Fruit fly (Drosophila melanogaster): Measurements from ENCODE around the gene CG14314.

The CG14314 gene

DNA sequence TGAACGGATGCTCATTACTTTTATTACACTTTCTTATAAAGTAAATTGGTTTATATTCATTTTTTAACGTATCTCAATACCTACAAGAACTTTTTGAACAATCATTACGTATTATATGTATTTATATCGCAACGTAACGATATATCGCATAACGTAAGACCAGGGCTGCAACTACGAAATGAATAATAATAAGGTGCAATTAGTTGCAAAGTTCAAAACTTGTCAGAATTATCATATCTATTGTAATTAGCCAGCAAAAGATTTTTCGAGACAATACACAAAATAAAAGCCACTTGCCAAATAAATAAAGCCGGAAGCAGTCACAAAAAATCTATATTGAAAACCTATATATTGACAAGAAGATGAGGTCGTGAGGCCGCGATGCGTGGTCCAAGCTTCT is 642 bp upstream of the CG14314 start (continued):
- TF ChIP-seq eyg (GFP tag; optimal IDR thresholded peaks at IDR 0.05), result peak; percentile 15
- no peak for TF ChIP-seq cad (GFP tag; optimal IDR thresholded peaks at IDR 0.05)
- TF ChIP-seq Neu2 (GFP tag; optimal IDR thresholded peaks at IDR 0.05; ENCODE audit: borderline replicate concordance), result no peak
- no peak for TF ChIP-seq CG14050 (GFP tag; IDR thresholded peaks at IDR 0.05)
- no peak for TF ChIP-seq Dad (GFP tag; optimal IDR thresholded peaks at IDR 0.05)
- no peak for TF ChIP-seq ash1 (GFP tag; optimal IDR thresholded peaks at IDR 0.05)
- no peak for TF ChIP-seq CG2678 (tag; optimal IDR thresholded peaks at IDR 0.05)
- no peak for TF ChIP-seq tup (GFP tag; optimal IDR thresholded peaks at IDR 0.05)
- no peak for TF ChIP-seq CG10147 (GFP tag; optimal IDR thresholded peaks at IDR 0.05)
- TF ChIP-seq CG14667 (GFP tag; IDR thresholded peaks at IDR 0.05), result no peak
- TF ChIP-seq Mad (GFP tag; optimal IDR thresholded peaks at IDR 0.05), result peak; percentile 3
- no peak for TF ChIP-seq sug (tag; optimal IDR thresholded peaks at IDR 0.05)
- no peak for TF ChIP-seq Sin3A (optimal IDR thresholded peaks at IDR 0.05)
- TF ChIP-seq CG9437 (GFP tag; optimal IDR thresholded peaks at IDR 0.05), result peak; percentile 100
- TF ChIP-seq CG6272 (GFP tag; IDR thresholded peaks at IDR 0.05), result no peak
- TF ChIP-seq CG18599 (GFP tag; optimal IDR thresholded peaks at IDR 0.05), result peak; percentile 7
- no peak for TF ChIP-seq dysf (GFP tag; IDR thresholded peaks at IDR 0.05)
- TF ChIP-seq pnt (GFP tag; optimal IDR thresholded peaks at IDR 0.05), result no peak
- no peak for TF ChIP-seq Deaf1 (tag; optimal IDR thresholded peaks at IDR 0.05)
- peak; percentile 25 for TF ChIP-seq CG33213 (GFP tag; optimal IDR thresholded peaks at IDR 0.05)
- no peak for TF ChIP-seq emc (GFP tag; optimal IDR thresholded peaks at IDR 0.05)
- TF ChIP-seq Hmr (GFP tag; optimal IDR thresholded peaks at IDR 0.05), result peak; percentile 43
- peak; percentile 57 for TF ChIP-seq zfh2 (GFP tag; optimal IDR thresholded peaks at IDR 0.05)
- TF ChIP-seq Rx (GFP tag; IDR thresholded peaks at IDR 0.05), result no peak
- TF ChIP-seq ci (GFP tag; IDR thresholded peaks at IDR 0.05), result no peak
- peak; percentile 2 for TF ChIP-seq CG1792 (GFP tag; optimal IDR thresholded peaks at IDR 0.05)
- peak; percentile 51; the same call in 2 of the 3 replicates for TF ChIP-seq HLH4C (GFP tag; IDR thresholded peaks at IDR 0.05; ENCODE audit: partially characterized antibody)
- TF ChIP-seq CG17829 (tag; optimal IDR thresholded peaks at IDR 0.05), result no peak
- TF ChIP-seq CG34224 (GFP tag; IDR thresholded peaks at IDR 0.05; ENCODE audit: partially characterized antibody), result peak; percentile 78
- no peak for TF ChIP-seq CG4404 (GFP tag; IDR thresholded peaks at IDR 0.05)
- TF ChIP-seq chinmo (GFP tag; IDR thresholded peaks at IDR 0.05; ENCODE audit: partially characterized antibody), result peak; percentile 58; the same call in 1 of the 4 replicates
- TF ChIP-seq CG16779 (GFP tag; IDR thresholded peaks at IDR 0.05), result no peak
- peak; percentile 23 for TF ChIP-seq Dek (tag; optimal IDR thresholded peaks at IDR 0.05)
- peak; percentile 54 for TF ChIP-seq tin (GFP tag; optimal IDR thresholded peaks at IDR 0.05)
- peak; percentile 48 for TF ChIP-seq Chrac-16 (GFP tag; optimal IDR thresholded peaks at IDR 0.05)
- TF ChIP-seq CG10959 (GFP tag; IDR thresholded peaks at IDR 0.05), result no peak
- 0 out of 2 replicates have a peak, but pooled peaks have one; percentile 10 for TF ChIP-seq al (GFP tag; IDR thresholded peaks at IDR 0.05)
- TF ChIP-seq shn (GFP tag; optimal IDR thresholded peaks at IDR 0.05), result no peak
- no peak for TF ChIP-seq gcm2 (GFP tag; optimal IDR thresholded peaks at IDR 0.05)
- TF ChIP-seq Mes4 (GFP tag; optimal IDR thresholded peaks at IDR 0.05), result no peak
- no peak for TF ChIP-seq Tbp (GFP tag; optimal IDR thresholded peaks at IDR 0.05)
- TF ChIP-seq Fer1 (GFP tag; optimal IDR thresholded peaks at IDR 0.05), result no peak
- no peak for TF ChIP-seq Asciz (GFP tag; optimal IDR thresholded peaks at IDR 0.05)
- TF ChIP-seq Elba2 (GFP tag; optimal IDR thresholded peaks at IDR 0.05), result no peak
- TF ChIP-seq CG43689 (GFP tag; IDR thresholded peaks at IDR 0.05), result no peak
- no peak for TF ChIP-seq CG17568 (GFP tag; optimal IDR thresholded peaks at IDR 0.05)
- peak in 1 of 2 experiments; percentile 19 for TF ChIP-seq Hr51 (GFP tag; optimal IDR thresholded peaks at IDR 0.05)
- TF ChIP-seq Dip3 (GFP tag; optimal IDR thresholded peaks at IDR 0.05), result peak; percentile 40
- peak; percentile 67 for TF ChIP-seq stwl (tag; optimal IDR thresholded peaks at IDR 0.05)
- TF ChIP-seq ewg (GFP tag; optimal IDR thresholded peaks at IDR 0.05), result no peak
- no peak for TF ChIP-seq fd102C (GFP tag; optimal IDR thresholded peaks at IDR 0.05)
- peak; percentile 66 for TF ChIP-seq E2f2 (GFP tag; IDR thresholded peaks at IDR 0.05)

All from whole organism, embryonic.